Fruit fly (Drosophila melanogaster) S2 (cell line): Measurements from ENCODE around the gene Hex-t1.

Source experiments
- CG8478 ChIP-seq: fragments of >200 bp; optimal IDR thresholded peaks from 2 replicates; lab custom pipeline; 2018
- CTCF ChIP-seq, 2 experiments: fragments of >200 bp; optimal IDR thresholded peaks; 2 replicates each; lab custom pipeline; 2018

The Hex-t1 gene

dm6 chr3R:26443343-26443742 lies 5.5 kb upstream of the Hex-t1 start:
- TF ChIP-seq CG8478 (lab: Kevin White, UChicago) (no peak), CTCF (optimal IDR thresholded peaks at IDR 0.05; lab: Kevin White, UChicago) (no peak)

DNA sequence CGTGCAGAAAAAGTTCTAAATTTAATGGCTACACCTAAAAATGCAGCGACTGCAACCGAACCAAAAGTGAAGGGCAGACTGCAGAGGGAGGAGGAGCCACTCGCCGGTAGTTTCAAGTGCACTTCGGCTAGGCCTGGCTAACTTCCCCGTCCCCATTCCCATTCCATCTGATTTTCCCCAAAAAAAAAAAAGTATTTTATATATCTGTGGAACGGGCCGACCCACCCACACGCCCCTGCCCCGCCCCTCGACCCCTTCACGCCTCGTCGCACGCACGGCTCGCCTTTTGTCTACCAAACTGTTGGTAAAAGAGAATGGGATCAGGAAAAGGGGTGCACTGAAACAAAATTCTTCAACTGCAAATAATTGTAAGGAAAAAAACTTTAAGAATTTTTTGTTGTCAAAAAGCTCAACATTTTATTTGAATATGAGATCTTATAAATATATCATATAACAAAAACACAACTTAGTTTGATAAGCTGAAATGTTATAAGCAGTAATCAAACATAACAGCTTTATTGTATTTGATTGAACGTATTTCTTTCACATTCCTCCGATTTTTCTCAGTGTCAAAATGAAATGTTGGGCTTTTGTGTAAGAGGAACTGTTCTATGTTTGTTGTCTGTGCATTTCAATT lies 4.9 kb upstream of the Hex-t1 start:
- TF ChIP-seq CG8478 (lab: Kevin White, UChicago): no peak

dm6 chr3R:26450371-26450770 lies 1.5 kb downstream of the Hex-t1 start, which contains the start of gene Hex-t2:
TSS of gene Hex-t2 (plus strand) at chr3R:26450671.
- TF ChIP-seq CG8478 (lab: Kevin White, UChicago) (no peak), CTCF (optimal IDR thresholded peaks at IDR 0.05; lab: Kevin White, UChicago) (no peak)

dm6 chr3R:26452345-26452744 lies 3.5 kb downstream of the Hex-t1 start, which contains the start of gene CG5447:
TSS of gene CG5447 (plus strand) at chr3R:26452534.
- no peak for TF ChIP-seq CTCF (optimal IDR thresholded peaks at IDR 0.05; lab: Kevin White, UChicago)
- no peak for TF ChIP-seq CG8478 (lab: Kevin White, UChicago)

dm6 chr3R:26454494-26454893 lies 5.6 kb downstream of the Hex-t1 start, which contains the start of gene CG43117:
TSS of gene CG43117 (plus strand) at chr3R:26454794.
- TF ChIP-seq CTCF (optimal IDR thresholded peaks at IDR 0.05; lab: Kevin White, UChicago) (no peak), CG8478 (lab: Kevin White, UChicago) (no peak)

DNA sequence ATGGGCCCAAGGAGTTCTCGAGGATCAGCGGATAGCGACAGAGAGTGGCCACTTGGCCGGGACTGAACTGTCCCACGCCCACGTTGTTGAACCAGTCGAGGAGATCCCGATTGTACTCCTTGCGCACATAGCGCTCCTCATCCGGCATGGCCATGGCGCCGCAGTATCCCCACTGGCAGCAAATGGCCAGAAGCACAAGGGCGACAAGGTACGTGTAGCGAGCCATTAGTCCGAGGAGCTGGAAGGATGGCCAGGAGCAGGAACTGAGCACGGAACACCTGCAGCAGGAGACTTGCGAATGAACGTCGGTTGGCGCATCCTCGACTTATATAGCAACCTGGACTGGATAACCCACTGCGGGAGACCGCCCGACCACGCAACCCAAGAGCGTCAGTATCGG lies 7.0 kb downstream of the Hex-t1 start, which contains the start of gene Pdf:
Gene Pdf, minus strand, starts transcription at position 304 of the 400 bp plus-strand sequence.
- TF ChIP-seq CTCF (optimal IDR thresholded peaks at IDR 0.05; lab: Kevin White, UChicago) (no peak), CG8478 (lab: Kevin White, UChicago) (no peak)

DNA sequence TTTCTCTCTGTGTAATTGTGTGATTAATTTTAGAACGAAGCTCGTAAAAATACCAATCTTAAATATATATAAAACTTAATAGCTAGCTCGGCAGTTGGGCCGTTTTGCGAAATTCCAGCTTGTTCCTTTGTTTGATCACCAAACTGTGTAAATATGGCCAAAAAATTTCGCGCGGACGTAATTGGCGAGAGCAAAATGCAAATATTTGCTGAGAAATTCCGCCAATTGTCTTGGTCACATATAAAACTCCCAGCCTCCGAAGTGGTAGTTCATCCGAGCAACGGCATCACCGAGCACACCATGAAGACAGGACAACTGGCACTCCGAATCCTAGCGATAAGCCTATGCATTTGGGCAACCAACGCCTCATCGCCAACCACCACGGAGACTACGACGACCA lies 7.7 kb downstream of the Hex-t1 start, which contains the start of gene CG14237:
Gene CG14237, plus strand, starts transcription at position 301 of the 400 bp plus-strand sequence.
- no peak for TF ChIP-seq CTCF (optimal IDR thresholded peaks at IDR 0.05; lab: Kevin White, UChicago)
- TF ChIP-seq CG8478 (lab: Kevin White, UChicago): no peak

dm6 chr3R:26457949-26458348 lies 9.1 kb downstream of the Hex-t1 start, which contains the start of gene CG14238:
TSS of gene CG14238 (plus strand) at chr3R:26458249.
- no peak for TF ChIP-seq CG8478 (lab: Kevin White, UChicago)
- TF ChIP-seq CTCF (optimal IDR thresholded peaks at IDR 0.05; lab: Kevin White, UChicago): no peak

DNA sequence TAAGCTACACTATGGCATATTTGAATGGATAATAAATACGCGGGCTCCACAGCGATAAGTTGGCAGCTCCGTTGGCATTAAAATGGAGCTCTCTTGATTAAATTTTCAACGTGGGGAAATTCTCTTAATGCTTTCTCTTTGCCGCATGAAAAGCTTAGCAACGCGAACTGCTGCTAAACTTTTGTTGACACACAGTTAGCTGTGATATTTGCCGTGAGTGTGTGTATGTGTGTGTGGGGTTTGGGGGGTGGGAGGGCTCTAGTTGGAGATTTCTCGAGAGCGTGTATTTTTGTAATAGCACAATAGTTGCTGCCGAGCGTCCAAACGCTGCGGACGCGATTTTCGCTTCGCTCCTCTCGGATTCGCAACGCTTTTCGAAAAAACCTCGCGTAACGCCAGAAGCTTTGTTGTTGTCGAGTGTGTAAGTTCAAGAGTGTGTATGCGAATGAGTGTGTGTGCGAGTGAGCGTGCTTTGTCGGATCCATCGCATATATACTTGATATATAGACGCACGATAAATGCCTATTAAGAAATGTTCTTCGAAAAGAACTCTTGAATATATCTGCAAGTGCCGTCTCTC lies 12.4 kb downstream of the Hex-t1 start, which contains the start of gene CG5455:
Gene CG5455, plus strand, starts transcription at position 302 of the 580 bp plus-strand sequence.
- TF ChIP-seq CTCF (optimal IDR thresholded peaks at IDR 0.05; lab: Kevin White, UChicago) (no peak), CG8478 (lab: Kevin White, UChicago) (no peak)

DNA sequence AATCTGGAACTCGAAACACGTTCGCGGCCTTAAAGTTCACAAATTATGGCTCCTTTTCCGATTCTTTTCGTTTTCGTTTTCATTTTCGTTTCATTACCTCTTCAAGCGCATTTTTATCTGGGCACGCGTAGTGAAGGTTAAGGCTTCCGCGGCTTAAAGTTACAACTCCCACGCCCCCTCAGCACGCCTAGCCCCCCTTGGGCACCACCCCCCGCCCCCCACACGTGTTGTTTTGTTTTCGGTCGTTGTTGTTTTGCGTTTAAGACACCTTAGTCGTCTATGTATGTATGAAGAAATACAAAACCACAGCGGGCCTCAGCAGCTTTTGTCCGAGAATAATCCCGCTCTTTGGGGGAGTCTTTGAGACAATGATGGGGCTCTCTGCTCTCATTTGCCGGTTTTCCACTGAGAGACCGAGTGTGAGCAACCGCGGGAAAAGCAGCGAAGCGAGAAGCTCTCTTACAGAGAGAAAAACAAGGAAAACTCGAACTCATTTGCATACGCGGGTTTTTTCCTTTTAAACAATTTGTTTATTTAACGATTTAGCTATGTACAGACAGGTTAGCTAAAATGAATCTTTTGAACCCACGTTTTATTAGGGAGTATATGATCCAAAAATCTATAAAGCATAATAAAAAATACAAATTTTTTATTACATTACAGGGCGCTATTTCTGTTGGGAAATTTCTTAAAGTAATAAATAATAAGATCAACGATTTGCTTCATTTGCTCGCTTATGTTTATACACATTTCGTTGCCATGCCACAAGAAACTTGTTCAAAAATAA lies 13.5 kb downstream of the Hex-t1 start:
- no peak for TF ChIP-seq CTCF (optimal IDR thresholded peaks at IDR 0.05; lab: Kevin White, UChicago)
- no peak for TF ChIP-seq CG8478 (lab: Kevin White, UChicago)

DNA sequence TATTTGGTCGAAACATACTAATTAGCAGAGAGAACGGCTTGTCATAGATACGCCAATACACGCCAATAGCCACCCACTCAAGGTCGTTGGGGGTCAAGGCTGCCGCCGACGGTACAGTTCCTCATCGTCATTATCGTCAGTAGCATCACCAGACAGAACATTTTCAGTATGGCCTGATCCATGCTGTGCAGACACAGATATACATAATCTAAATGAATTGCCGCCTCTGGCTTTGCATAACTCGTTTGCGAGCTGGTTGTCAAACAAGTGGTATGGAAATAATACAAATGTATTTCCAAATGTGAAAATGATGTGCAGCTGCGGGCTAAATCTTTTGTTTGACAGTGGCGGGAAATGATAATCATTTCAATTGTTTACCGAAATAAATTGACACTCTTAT lies 14.3 kb downstream of the Hex-t1 start:
- TF ChIP-seq CTCF (optimal IDR thresholded peaks at IDR 0.05; lab: Kevin White, UChicago): no peak

DNA sequence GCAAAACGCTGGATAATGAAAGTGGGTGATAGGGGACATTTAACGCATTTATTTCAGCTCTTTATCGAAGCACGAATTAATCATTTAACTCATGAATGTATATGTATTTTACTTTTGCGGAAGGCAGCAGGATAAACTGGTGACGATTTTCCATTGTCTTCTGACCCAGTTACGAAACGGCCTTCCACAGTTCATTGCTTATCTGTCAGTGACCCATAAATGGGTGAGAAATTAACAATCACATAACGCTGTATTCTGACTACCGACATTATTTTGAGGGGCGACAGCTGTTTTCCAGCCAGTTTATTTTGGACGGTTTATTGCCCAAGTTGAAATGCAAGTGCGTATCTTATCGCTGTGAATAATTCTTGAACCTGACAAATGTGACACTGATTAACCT lies 14.7 kb downstream of the Hex-t1 start:
- TF ChIP-seq CG8478 (lab: Kevin White, UChicago): no peak
- TF ChIP-seq CTCF (optimal IDR thresholded peaks at IDR 0.05; lab: Kevin White, UChicago): no peak

dm6 chr3R:26464370-26464769 lies 15.5 kb downstream of the Hex-t1 start:
- TF ChIP-seq CG8478 (lab: Kevin White, UChicago): no peak
- TF ChIP-seq CTCF (optimal IDR thresholded peaks at IDR 0.05; lab: Kevin White, UChicago): no peak

- no peak for TF ChIP-seq CG8478 (lab: Kevin White, UChicago)
Measured at dm6 chr3R:26465121-26465520, 16.2 kb downstream of the Hex-t1 start.

DNA sequence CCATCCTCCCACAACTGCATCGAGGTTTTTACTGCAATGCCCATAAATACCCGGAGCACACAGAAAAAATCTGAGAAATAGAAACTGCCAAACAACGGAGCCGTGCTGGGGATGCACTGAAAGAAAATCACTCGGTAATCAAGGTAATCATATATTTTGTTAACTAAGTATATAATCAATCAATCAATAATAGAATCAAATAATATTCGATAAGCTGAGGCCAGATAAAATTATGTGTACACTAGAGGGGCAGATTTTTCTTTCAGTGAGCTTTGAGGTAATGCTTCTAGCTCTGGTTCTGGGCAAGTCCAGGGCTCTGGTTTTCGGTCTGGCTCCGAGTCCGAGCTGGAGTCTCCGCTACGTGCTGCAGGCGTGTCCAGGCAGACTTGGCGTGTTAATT lies 29.2 kb downstream of the Hex-t1 start:
- TF ChIP-seq CG8478 (lab: Kevin White, UChicago) (no peak), CTCF (optimal IDR thresholded peaks at IDR 0.05; lab: Kevin White, UChicago) (no peak)
